Fruit fly (Drosophila melanogaster) whole organism, embryonic: ENCODE measurements around the gene CG13248.
A peak's percentile ranks its signal among the peaks of the same experiment; 100 is the strongest.

Source experiments
- Bteb2 ChIP-seq: fragments of 200-800 bp; sonication (Bioruptor generic); optimal IDR thresholded peaks from 2 replicates; lab custom pipeline; 2016; ENCODE audit warnings: missing biosample characterization, missing genetic modification characterization
- CG10431 ChIP-seq: fragments of 200-800 bp; sonication (Bioruptor generic); optimal IDR thresholded peaks from 3 replicates; lab custom pipeline; 2018; ENCODE audit warnings: missing biosample characterization, mild to moderate bottlenecking, missing genetic modification characterization
- CG10543 ChIP-seq: fragments of 200-800 bp; sonication (Bioruptor generic); optimal IDR thresholded peaks from 3 replicates; lab custom pipeline; 2017; ENCODE audit warnings: missing biosample characterization, mild to moderate bottlenecking, missing genetic modification characterization, moderate library complexity
- CG11247 ChIP-seq: fragments of 200-800 bp; sonication (Bioruptor generic); IDR thresholded peaks from 2 replicates; pipeline ENCODE4 v1.3.6; 2022; ENCODE audit warnings: missing biosample characterization, missing genetic modification characterization
- CG12155 ChIP-seq: fragments of 200-800 bp; sonication (Bioruptor generic); optimal IDR thresholded peaks from 3 replicates; lab custom pipeline; 2016; ENCODE audit warnings: missing biosample characterization, missing genetic modification characterization
- CG12299 ChIP-seq: fragments of 200-800 bp; sonication (Bioruptor generic); optimal IDR thresholded peaks from 2 replicates; lab custom pipeline; 2018; ENCODE audit warnings: missing biosample characterization, mild to moderate bottlenecking, missing genetic modification characterization
- CG1233 ChIP-seq: fragments of 200-800 bp; sonication (Bioruptor generic); optimal IDR thresholded peaks from 4 replicates; lab custom pipeline; 2018; ENCODE audit warnings: missing biosample characterization, mild to moderate bottlenecking, missing genetic modification characterization
- CG12769 ChIP-seq: fragments of 200-800 bp; sonication (Bioruptor generic); optimal IDR thresholded peaks from 2 replicates; lab custom pipeline; 2019; ENCODE audit warnings: missing biosample characterization, mild to moderate bottlenecking, missing genetic modification characterization, moderate library complexity
- CG13424 ChIP-seq: fragments of 200-800 bp; sonication (Bioruptor generic); optimal IDR thresholded peaks from 2 replicates; lab custom pipeline; 2019; ENCODE audit warnings: missing biosample characterization, mild to moderate bottlenecking, missing genetic modification characterization, moderate library complexity
- CG14050 ChIP-seq: fragments of 200-800 bp; sonication (Bioruptor generic); IDR thresholded peaks from 3 replicates; pipeline ENCODE4 v1.3.6; 2022; ENCODE audit warnings: missing biosample characterization, missing genetic modification characterization
- CG15073 ChIP-seq: fragments of 200-800 bp; sonication (Bioruptor generic); optimal IDR thresholded peaks from 2 replicates; lab custom pipeline; 2016; ENCODE audit warnings: missing biosample characterization, missing genetic modification characterization
- CG3407 ChIP-seq: fragments of 200-800 bp; sonication (Bioruptor generic); optimal IDR thresholded peaks from 2 replicates; lab custom pipeline; 2018; ENCODE audit warnings: missing biosample characterization, mild to moderate bottlenecking, missing genetic modification characterization
- CG3847 ChIP-seq: fragments of 200-800 bp; sonication (Bioruptor generic); IDR thresholded peaks from 2 replicates; pipeline ENCODE4 v1.3.6; 2022; ENCODE audit warnings: missing biosample characterization, missing genetic modification characterization
- CG43689 ChIP-seq: fragments of 200-800 bp; sonication (Bioruptor generic); IDR thresholded peaks from 2 replicates; pipeline ENCODE4 v1.3.6; 2022; ENCODE audit warnings: missing biosample characterization, missing genetic modification characterization
- CG4617 ChIP-seq: fragments of 200-800 bp; sonication (Bioruptor generic); optimal IDR thresholded peaks from 3 replicates; lab custom pipeline; 2016; ENCODE audit warnings: missing biosample characterization, missing genetic modification characterization, borderline replicate concordance
- CG4820 ChIP-seq: fragments of 200-800 bp; sonication (Bioruptor generic); optimal IDR thresholded peaks from 3 replicates; lab custom pipeline; 2016; ENCODE audit warnings: missing biosample characterization, missing genetic modification characterization
- CG5245 ChIP-seq: fragments of 200-800 bp; sonication (Bioruptor generic); optimal IDR thresholded peaks from 3 replicates; lab custom pipeline; 2016; ENCODE audit warnings: missing biosample characterization, missing genetic modification characterization
- CG5953 ChIP-seq: fragments of 200-800 bp; sonication (Bioruptor generic); IDR thresholded peaks from 2 replicates; pipeline ENCODE4 v1.3.6; 2022; ENCODE audit warnings: missing biosample characterization, missing genetic modification characterization
- Dbx ChIP-seq: fragments of 200-800 bp; sonication (Bioruptor generic); IDR thresholded peaks from 3 replicates; pipeline ENCODE4 v1.3.6; 2022; ENCODE audit warnings: missing biosample characterization, missing genetic modification characterization
- E2f2 ChIP-seq: fragments of 200-800 bp; sonication (Bioruptor generic); IDR thresholded peaks from 2 replicates; pipeline ENCODE4 v1.3.6; 2022; ENCODE audit warnings: missing biosample characterization, missing genetic modification characterization
- Ets65A ChIP-seq: fragments of 200-800 bp; sonication (Bioruptor generic); peaks from one replicate; lab custom pipeline; 2016; ENCODE audit warnings: missing biosample characterization, missing genetic modification characterization
- Hr3 ChIP-seq: fragments of 200-800 bp; sonication (Bioruptor generic); optimal IDR thresholded peaks from 3 replicates; lab custom pipeline; 2016; ENCODE audit warnings: missing biosample characterization, missing genetic modification characterization
- Mes4 ChIP-seq: fragments of 200-800 bp; sonication (Bioruptor generic); optimal IDR thresholded peaks from 2 replicates; lab custom pipeline; 2016; ENCODE audit warnings: missing biosample characterization, missing genetic modification characterization
- Nf-YC ChIP-seq: fragments of 200-800 bp; optimal IDR thresholded peaks from 3 replicates; lab custom pipeline; 2019; ENCODE audit warnings: missing biosample characterization, mild to moderate bottlenecking, missing genetic modification characterization, moderate library complexity
- Opbp ChIP-seq: fragments of 200-800 bp; sonication (Bioruptor generic); IDR thresholded peaks from 3 replicates; pipeline ENCODE4 v1.3.6; 2022; ENCODE audit warnings: missing biosample characterization, missing genetic modification characterization; ENCODE audit not compliant: partially characterized antibody
- Rfx ChIP-seq: fragments of 200-800 bp; sonication (Bioruptor generic); IDR thresholded peaks from 2 replicates; pipeline ENCODE4 v1.3.6; 2022; ENCODE audit warnings: missing biosample characterization, missing genetic modification characterization
- Spps ChIP-seq: fragments of 200-800 bp; sonication (Bioruptor generic); optimal IDR thresholded peaks from 2 replicates; lab custom pipeline; 2018; ENCODE audit warnings: missing biosample characterization, mild to moderate bottlenecking, missing genetic modification characterization
- Taf1 ChIP-seq: fragments of 200-800 bp; sonication (Bioruptor generic); IDR thresholded peaks from 2 replicates; pipeline ENCODE4 v1.3.6; 2022; ENCODE audit warnings: missing biosample characterization, missing genetic modification characterization
- aop ChIP-seq: fragments of 200-800 bp; sonication (Bioruptor generic); IDR thresholded peaks from 2 replicates; pipeline ENCODE4 v1.3.6; 2022; ENCODE audit warnings: missing biosample characterization, missing genetic modification characterization
- bab2 ChIP-seq: fragments of 200-800 bp; sonication (Bioruptor generic); optimal IDR thresholded peaks from 2 replicates; lab custom pipeline; 2016; ENCODE audit warnings: missing biosample characterization, missing genetic modification characterization
- bbx ChIP-seq: fragments of 200-800 bp; sonication (Bioruptor generic); IDR thresholded peaks from 2 replicates; pipeline ENCODE4 v1.3.6; 2022; ENCODE audit warnings: missing biosample characterization, missing genetic modification characterization; ENCODE audit not compliant: partially characterized antibody
- chinmo ChIP-seq: fragments of 200-800 bp; sonication (Bioruptor generic); IDR thresholded peaks from 4 replicates; pipeline ENCODE4 v1.3.6; 2022; ENCODE audit warnings: missing biosample characterization, missing genetic modification characterization; ENCODE audit not compliant: partially characterized antibody
- crol ChIP-seq: fragments of 200-800 bp; sonication (Bioruptor generic); IDR thresholded peaks from 2 replicates; pipeline ENCODE4 v1.3.6; 2022; ENCODE audit warnings: missing biosample characterization, missing genetic modification characterization
- dati ChIP-seq: fragments of 200-800 bp; sonication (Bioruptor generic); IDR thresholded peaks from 2 replicates; pipeline ENCODE4 v1.3.6; 2022; ENCODE audit warnings: missing biosample characterization, missing genetic modification characterization
- esg ChIP-seq: fragments of 200-800 bp; sonication (Bioruptor generic); conservative IDR thresholded peaks from 2 replicates; pipeline ENCODE4 v1.3.6; 2022; ENCODE audit warnings: missing biosample characterization, missing genetic modification characterization
- fd102C ChIP-seq: fragments of 200-800 bp; sonication (Bioruptor generic); optimal IDR thresholded peaks from 2 replicates; lab custom pipeline; 2018; ENCODE audit warnings: missing biosample characterization, mild to moderate bottlenecking, missing genetic modification characterization, moderate library complexity
- gro ChIP-seq: fragments of 200-800 bp; sonication (Bioruptor generic); optimal IDR thresholded peaks from 2 replicates; lab custom pipeline; 2016; ENCODE audit warnings: missing biosample characterization, missing genetic modification characterization
- gsb-n ChIP-seq: fragments of 200-800 bp; sonication (Bioruptor generic); optimal IDR thresholded peaks from 3 replicates; lab custom pipeline; 2018; ENCODE audit warnings: missing biosample characterization, mild to moderate bottlenecking, missing genetic modification characterization
- hb ChIP-seq: fragments of 200-800 bp; sonication (Bioruptor generic); IDR thresholded peaks from 3 replicates; pipeline ENCODE4 v1.3.6; 2022; ENCODE audit warnings: missing biosample characterization, missing genetic modification characterization; ENCODE audit not compliant: partially characterized antibody
- lmd ChIP-seq: fragments of 200-800 bp; sonication (Bioruptor generic); IDR thresholded peaks from 2 replicates; pipeline ENCODE4 v1.3.6; 2022; ENCODE audit warnings: missing biosample characterization, missing genetic modification characterization
- mirr ChIP-seq: fragments of 200-800 bp; sonication (Bioruptor generic); optimal IDR thresholded peaks from 3 replicates; lab custom pipeline; 2018; ENCODE audit warnings: missing biosample characterization, mild to moderate bottlenecking, missing genetic modification characterization
- nau ChIP-seq: fragments of 200-800 bp; sonication (Bioruptor generic); optimal IDR thresholded peaks from 3 replicates; lab custom pipeline; 2017; ENCODE audit warnings: missing biosample characterization, mild to moderate bottlenecking, missing genetic modification characterization, missing genetic modification reagents
- nom ChIP-seq: fragments of 200-800 bp; sonication (Bioruptor generic); optimal IDR thresholded peaks from 2 replicates; lab custom pipeline; 2017; ENCODE audit warnings: missing biosample characterization, missing genetic modification characterization, mild to moderate bottlenecking, moderate library complexity, missing genetic modification reagents
- oc ChIP-seq: fragments of 200-800 bp; sonication (Bioruptor generic); optimal IDR thresholded peaks from 2 replicates; lab custom pipeline; 2018; ENCODE audit warnings: missing biosample characterization, mild to moderate bottlenecking, missing genetic modification characterization, moderate library complexity
- pum ChIP-seq: fragments of 200-800 bp; sonication (Bioruptor generic); optimal IDR thresholded peaks from 2 replicates; lab custom pipeline; 2016; ENCODE audit warnings: missing biosample characterization, missing genetic modification characterization
- shn ChIP-seq: fragments of 200-800 bp; sonication (Bioruptor generic); optimal IDR thresholded peaks from 3 replicates; lab custom pipeline; 2016; ENCODE audit warnings: missing biosample characterization, missing genetic modification characterization
- sr ChIP-seq: fragments of 200-800 bp; sonication (Bioruptor generic); IDR thresholded peaks from 3 replicates; pipeline ENCODE4 v1.3.6; 2022; ENCODE audit warnings: missing biosample characterization, missing genetic modification characterization
- tup ChIP-seq: fragments of 200-800 bp; sonication (Bioruptor generic); optimal IDR thresholded peaks from 2 replicates; lab custom pipeline; 2016; ENCODE audit warnings: missing biosample characterization, mild to moderate bottlenecking, missing genetic modification characterization, moderate library complexity
- zfh1 ChIP-seq: fragments of 200-800 bp; sonication (Bioruptor generic); IDR thresholded peaks from 3 replicates; pipeline ENCODE4 v1.3.6; 2022; ENCODE audit warnings: missing biosample characterization, missing genetic modification characterization

Gene CG13248

DNA sequence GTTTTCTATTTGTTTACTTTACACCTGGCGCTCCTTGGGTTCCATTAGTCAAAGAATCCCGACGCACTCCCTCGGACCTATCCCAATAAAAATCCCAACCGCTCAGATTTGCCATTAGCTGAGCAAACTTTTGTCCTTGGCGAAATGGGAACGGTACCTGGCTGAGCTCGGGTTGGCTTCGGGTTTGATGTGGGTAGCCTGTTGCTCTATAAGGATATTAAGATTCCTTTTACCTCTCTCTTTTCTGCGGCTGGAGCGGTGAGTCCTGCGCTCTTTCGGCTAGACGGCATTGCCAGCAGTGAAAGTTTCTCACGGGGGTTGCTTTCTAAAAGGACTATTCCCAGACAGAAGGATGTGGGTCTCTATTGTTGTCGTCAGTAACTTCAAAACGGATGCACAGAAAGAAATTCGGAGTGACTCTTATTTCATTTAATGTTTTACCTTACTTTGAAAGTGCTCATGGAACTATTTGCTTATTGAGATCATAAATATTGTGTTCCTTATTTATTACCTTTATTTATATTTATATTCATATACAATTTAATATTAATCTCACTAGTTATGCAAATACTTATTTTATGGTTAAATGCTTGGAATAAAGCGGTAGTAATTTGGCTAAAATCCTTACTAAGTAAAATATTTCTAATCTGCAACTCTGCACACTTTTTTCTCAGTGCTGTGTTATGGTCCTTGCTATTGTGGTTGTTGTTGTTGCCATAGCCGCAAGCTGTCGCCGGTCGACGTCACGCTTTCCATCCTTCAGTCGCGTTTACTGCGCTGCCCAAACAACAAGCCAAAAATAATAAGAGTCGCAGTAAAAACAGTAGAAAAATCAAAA, 31.5 kb upstream of the CG13248 start, which contains the start of gene CG5910 (continued):
- TF ChIP-seq Dbx (peak; percentile 88), CG14050 (GFP tag; lab: Robert Waterston, UW) (peak; percentile 54; the same call in 1 of the 3 replicates), gsb-n (peak; percentile 90), dati (no peak), aop (GFP tag; lab: Robert Waterston, UW) (no peak), oc (tag; lab: Kevin White, UChicago) (peak; percentile 83), hb (GFP tag; lab: Robert Waterston, UW) (no peak), CG5953 (GFP tag; lab: Robert Waterston, UW) (0 out of 2 replicates have a peak, but pooled peaks have one; percentile 10), CG13424 (peak; percentile 94), fd102C (GFP tag; lab: Kevin White, UChicago) (no peak), CG3847 (peak; percentile 80), CG10431 (peak; percentile 67), Rfx (GFP tag; lab: Robert Waterston, UW) (peak; percentile 75), esg (peak; percentile 70), Mes4 (GFP tag; lab: Kevin White, UChicago) (no peak)

DNA sequence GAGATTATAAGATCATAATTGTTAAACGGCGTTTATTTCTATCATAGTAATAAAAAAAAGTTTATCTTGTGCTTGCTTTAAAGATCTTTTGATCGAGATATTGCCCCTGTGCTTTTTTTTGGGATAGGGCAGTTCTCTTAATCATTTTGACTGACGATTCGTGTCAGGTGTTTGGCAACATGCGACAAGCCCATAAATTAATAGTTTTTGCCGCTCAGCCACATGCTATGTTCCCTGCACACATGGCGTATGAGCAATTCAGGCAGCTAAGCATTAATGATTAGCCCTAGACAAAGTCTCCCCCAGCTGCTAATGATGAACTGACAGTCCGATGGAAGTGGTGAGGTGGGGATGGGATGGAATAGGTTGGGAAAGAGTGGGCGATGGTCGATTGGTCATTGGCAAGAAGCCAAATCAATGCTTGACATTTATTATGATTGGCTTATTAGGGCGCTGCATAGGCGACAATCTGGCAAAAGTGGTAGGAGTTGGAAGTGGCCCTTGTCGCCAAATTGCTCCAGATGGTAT, 30.6 kb upstream of the CG13248 start:
- TF ChIP-seq CG11247 (GFP tag; lab: Robert Waterston, UW), result 0 out of 2 replicates have a peak, but pooled peaks have one; percentile 9
- TF ChIP-seq gro (GFP tag; lab: Kevin White, UChicago), result peak; percentile 37
- TF ChIP-seq CG12769 (tag; lab: Kevin White, UChicago), result peak; percentile 92
- no peak for TF ChIP-seq Hr3 (GFP tag; lab: Kevin White, UChicago)
- no peak for TF ChIP-seq CG1233 (GFP tag; lab: Kevin White, UChicago)
- peak; percentile 53 for TF ChIP-seq mirr
- TF ChIP-seq CG3407 (GFP tag; lab: Kevin White, UChicago), result no peak
- TF ChIP-seq crol (GFP tag; lab: Robert Waterston, UW), result peak; percentile 25; the same call in 1 of the 2 replicates
- TF ChIP-seq Opbp, result no peak
- TF ChIP-seq E2f2 (GFP tag; lab: Robert Waterston, UW), result no peak
- no peak for TF ChIP-seq pum (GFP tag; lab: Kevin White, UChicago)
- TF ChIP-seq CG5245 (GFP tag; lab: Kevin White, UChicago), result no peak
- TF ChIP-seq lmd (GFP tag; lab: Robert Waterston, UW), result no peak
- TF ChIP-seq shn (GFP tag; lab: Kevin White, UChicago), result no peak
- TF ChIP-seq Bteb2 (GFP tag; lab: Kevin White, UChicago), result no peak
- TF ChIP-seq CG10431, result no peak
- peak; percentile 53 for TF ChIP-seq CG10543 (GFP tag; lab: Kevin White, UChicago)
- TF ChIP-seq nau, result peak; percentile 92
- peak; percentile 30; the same call in 1 of the 4 replicates for TF ChIP-seq chinmo
- no peak for TF ChIP-seq CG4617 (GFP tag; lab: Kevin White, UChicago)
- no peak for TF ChIP-seq CG43689 (GFP tag; lab: Robert Waterston, UW)
- no peak for TF ChIP-seq CG15073
- TF ChIP-seq bab2 (GFP tag; lab: Kevin White, UChicago), result no peak
- no peak for TF ChIP-seq nom (GFP tag; lab: Kevin White, UChicago)
- TF ChIP-seq tup (GFP tag; lab: Kevin White, UChicago), result no peak
- no peak for TF ChIP-seq CG12299
- no peak for TF ChIP-seq Ets65A (GFP tag; lab: Kevin White, UChicago)
- no peak for TF ChIP-seq Taf1 (GFP tag; lab: Robert Waterston, UW)
- TF ChIP-seq sr (GFP tag; lab: Robert Waterston, UW), result peak; percentile 98
- TF ChIP-seq Nf-YC (tag; lab: Kevin White, UChicago), result no peak
- TF ChIP-seq Spps (tag; lab: Kevin White, UChicago), result no peak
- no peak for TF ChIP-seq bbx (GFP tag; lab: Robert Waterston, UW)
- TF ChIP-seq CG12155 (GFP tag; lab: Kevin White, UChicago), result no peak
- no peak for TF ChIP-seq CG4820 (GFP tag; lab: Kevin White, UChicago)
- TF ChIP-seq zfh1 (GFP tag; lab: Robert Waterston, UW), result no peak
